Worm (Caenorhabditis elegans) whole organism, L1 larva: Measurements from ENCODE around the gene T28A11.2.

Experiments
- ama-1 ChIP-seq: fragments of 150-350 bp; optimal IDR thresholded peaks from 2 replicates; lab custom pipeline; 2014
- ceh-8 ChIP-seq: fragments of 200-800 bp; sonication (Bioruptor generic); optimal IDR thresholded peaks from 2 replicates; lab custom pipeline; 2018; ENCODE audit warnings: mild to moderate bottlenecking, missing genetic modification characterization, moderate library complexity, missing compliant biosample characterization
- ceh-90 ChIP-seq: sonication (generic microtip); optimal IDR thresholded peaks from 2 replicates; lab custom pipeline; 2016; ENCODE audit warnings: missing genetic modification characterization, missing compliant biosample characterization
- fos-1 ChIP-seq: fragments of 150-350 bp; optimal IDR thresholded peaks from 2 replicates; lab custom pipeline; 2014; ENCODE audit warnings: missing biosample characterization, missing genetic modification characterization
- lin-35 ChIP-seq, 2 experiments: fragments of 150-350 bp; optimal IDR thresholded peaks; 2 replicates each; lab custom pipeline; 2014; ENCODE audit warnings: missing biosample characterization in 2 of 2, missing genetic modification characterization in 2 of 2, missing genetic modification reagents in 2 of 2
- nhr-237 ChIP-seq: fragments of 150-350 bp; optimal IDR thresholded peaks from 2 replicates; lab custom pipeline; 2014; ENCODE audit warnings: missing biosample characterization, missing genetic modification characterization
- nhr-71 ChIP-seq: sonication (generic microtip); optimal IDR thresholded peaks from 2 replicates; lab custom pipeline; 2016; ENCODE audit warnings: mild to moderate bottlenecking, missing genetic modification characterization, moderate library complexity, missing compliant biosample characterization
- snpc-4 ChIP-seq: fragments of 150-350 bp; optimal IDR thresholded peaks from 2 replicates; lab custom pipeline; 2014; ENCODE audit warnings: missing biosample characterization, missing genetic modification characterization
- ztf-11 ChIP-seq, 2 experiments: sonication (generic microtip); optimal IDR thresholded peaks; 2 replicates each; lab custom pipeline; 2016 to 2017; ENCODE audit warnings: missing genetic modification characterization in 2 of 2, missing biosample characterization in 1 of 2, missing compliant biosample characterization in 1 of 2

- TF ChIP-seq nhr-71 = peak; percentile 35
- TF ChIP-seq ceh-8 (GFP tag; lab: Kevin White, UChicago) = no peak
- TF ChIP-seq ama-1 (lab: Kevin White, UChicago) = no peak
- TF ChIP-seq fos-1 (tag; lab: Kevin White, UChicago) = no peak
- TF ChIP-seq ztf-11 (tag; optimal IDR thresholded peaks at IDR 0.05; lab: Kevin White, UChicago) = no peak
- no peak for TF ChIP-seq nhr-237 (tag; lab: Kevin White, UChicago)
- no peak for TF ChIP-seq ceh-90
- TF ChIP-seq snpc-4 = no peak
- TF ChIP-seq lin-35 (GFP tag; optimal IDR thresholded peaks at IDR 0.05; lab: Kevin White, UChicago) = no peak
Measured at ce11 chrV:3279138-3279537, 1.0 kb upstream of the T28A11.2 start.
